Worm (Caenorhabditis elegans): ENCODE results near the gene atx-3.

DNA sequence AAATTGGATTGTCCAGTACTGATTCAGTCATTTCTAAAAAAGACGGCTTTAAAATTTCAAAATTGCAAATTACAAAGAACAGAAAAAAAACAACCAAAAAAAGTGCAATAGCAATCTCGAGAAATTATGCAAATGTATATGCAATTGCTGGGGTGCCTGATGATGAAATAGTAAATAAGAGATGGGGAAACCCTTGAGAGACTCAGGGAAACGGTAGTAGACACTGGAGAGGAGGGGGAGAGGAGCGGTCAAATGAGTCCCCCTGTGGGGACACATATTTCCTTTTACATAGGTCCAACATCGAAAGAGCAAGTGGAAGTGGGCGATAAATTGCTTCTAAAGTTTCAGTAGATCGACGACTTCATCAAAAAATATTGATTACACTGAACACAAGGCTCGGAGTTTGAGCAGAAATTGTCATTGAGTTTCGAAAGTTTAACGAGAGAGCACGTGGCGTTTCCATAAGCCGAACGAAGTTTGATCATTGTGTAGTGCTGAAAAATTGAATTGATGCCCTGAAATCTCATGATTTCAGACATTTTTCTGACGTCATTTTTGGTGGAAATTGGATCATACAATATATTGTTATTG is 33.2 kb upstream of the atx-3 start, which contains the start of the genes fbxa-153 and str-12:
- no peak for TF ChIP-seq snu-23 (GFP tag; optimal IDR thresholded peaks at IDR 0.05)
- no peak for TF ChIP-seq lin-39 (tag; optimal IDR thresholded peaks at IDR 0.05)
- no peak for TF ChIP-seq egl-27 (tag; optimal IDR thresholded peaks at IDR 0.05)
- TF ChIP-seq ama-1 (optimal IDR thresholded peaks at IDR 0.05): no peak

Measured in whole organism, L1 larva.